Worm (Caenorhabditis elegans) whole organism, L3 larva: ENCODE data around the gene C16C8.10.

Experiments
- ZK546.5 ChIP-seq: sonication (generic microtip); optimal IDR thresholded peaks from 2 replicates; lab custom pipeline; 2017; ENCODE audit warnings: missing biosample characterization, missing genetic modification characterization
- aly-2 ChIP-seq: fragments of 150-350 bp; optimal IDR thresholded peaks from 2 replicates; lab custom pipeline; 2014; ENCODE audit warnings: missing biosample characterization, missing genetic modification characterization
- ceh-28 ChIP-seq: fragments of 150-350 bp; optimal IDR thresholded peaks from 2 replicates; lab custom pipeline; 2014; ENCODE audit warnings: missing biosample characterization, missing genetic modification reagents, missing genetic modification characterization
- ceh-9 ChIP-seq: sonication (generic microtip); optimal IDR thresholded peaks from 2 replicates; lab custom pipeline; 2018; ENCODE audit warnings: missing biosample characterization, missing genetic modification characterization
- daf-12 ChIP-seq: fragments of 150-350 bp; optimal IDR thresholded peaks from 2 replicates; lab custom pipeline; 2014; ENCODE audit warnings: missing biosample characterization, missing genetic modification reagents, missing genetic modification characterization
- egl-5 ChIP-seq: fragments of 150-350 bp; optimal IDR thresholded peaks from 2 replicates; lab custom pipeline; 2017; ENCODE audit warnings: missing biosample characterization, missing genetic modification reagents, missing genetic modification characterization, inconsistent platforms
- elt-1 ChIP-seq: fragments of 150-350 bp; optimal IDR thresholded peaks from 2 replicates; lab custom pipeline; 2014; ENCODE audit warnings: missing biosample characterization, missing genetic modification characterization
- elt-2 ChIP-seq: sonication (generic microtip); optimal IDR thresholded peaks from 2 replicates; lab custom pipeline; 2016; ENCODE audit warnings: missing genetic modification reagents, mild to moderate bottlenecking, missing genetic modification characterization, missing compliant biosample characterization
- eor-1 ChIP-seq, 2 experiments: fragments of 150-350 bp; optimal IDR thresholded peaks; 2 replicates each; lab custom pipeline; 2014 to 2018; ENCODE audit warnings: missing biosample characterization in 2 of 2, missing genetic modification characterization in 2 of 2
- fos-1 ChIP-seq: fragments of 150-350 bp; optimal IDR thresholded peaks from 2 replicates; lab custom pipeline; 2014; ENCODE audit warnings: missing biosample characterization, missing genetic modification characterization
- lin-15B ChIP-seq: fragments of 150-350 bp; optimal IDR thresholded peaks from 2 replicates; lab custom pipeline; 2014; ENCODE audit warnings: missing biosample characterization, missing genetic modification characterization
- lin-39 ChIP-seq: fragments of 150-350 bp; optimal IDR thresholded peaks from 2 replicates; lab custom pipeline; 2018; ENCODE audit warnings: missing biosample characterization, missing genetic modification reagents, missing genetic modification characterization
- nhr-11 ChIP-seq: fragments of 150-350 bp; optimal IDR thresholded peaks from 2 replicates; lab custom pipeline; 2014; ENCODE audit warnings: missing biosample characterization, missing genetic modification characterization
- nhr-237 ChIP-seq: fragments of 150-350 bp; optimal IDR thresholded peaks from 2 replicates; lab custom pipeline; 2014; ENCODE audit warnings: missing biosample characterization, missing genetic modification characterization
- nhr-25 ChIP-seq: sonication (generic microtip); optimal IDR thresholded peaks from 2 replicates; lab custom pipeline; 2017; ENCODE audit warnings: missing biosample characterization, missing genetic modification characterization
- nhr-28 ChIP-seq: fragments of 150-350 bp; optimal IDR thresholded peaks from 2 replicates; lab custom pipeline; 2014; ENCODE audit warnings: missing biosample characterization, missing genetic modification characterization
- nhr-43 ChIP-seq: sonication (generic microtip); optimal IDR thresholded peaks from 2 replicates; lab custom pipeline; 2016; ENCODE audit warnings: mild to moderate bottlenecking, missing genetic modification characterization, missing compliant biosample characterization; ENCODE audit not compliant: poor library complexity, severe bottlenecking
- nhr-76 ChIP-seq: fragments of 150-350 bp; sonication (generic microtip); optimal IDR thresholded peaks from 5 replicates; lab custom pipeline; 2014; ENCODE audit warnings: missing biosample characterization, missing genetic modification characterization
- nhr-77 ChIP-seq: fragments of 150-350 bp; optimal IDR thresholded peaks from 2 replicates; lab custom pipeline; 2014; ENCODE audit warnings: missing biosample characterization, missing genetic modification characterization
- pha-4 ChIP-seq: fragments of 150-350 bp; optimal IDR thresholded peaks from 2 replicates; lab custom pipeline; 2014; ENCODE audit warnings: missing biosample characterization, missing genetic modification reagents, missing genetic modification characterization
- skn-1 ChIP-seq: fragments of 150-350 bp; optimal IDR thresholded peaks from 2 replicates; lab custom pipeline; 2014; ENCODE audit warnings: missing biosample characterization, missing genetic modification characterization
- tbx-2 ChIP-seq: sonication (generic microtip); optimal IDR thresholded peaks from 2 replicates; lab custom pipeline; 2016; ENCODE audit warnings: mild to moderate bottlenecking, missing genetic modification characterization, missing compliant biosample characterization
- unc-39 ChIP-seq: sonication (generic microtip); optimal IDR thresholded peaks from 4 replicates; lab custom pipeline; 2017; ENCODE audit warnings: missing biosample characterization, missing genetic modification characterization
- unc-62 ChIP-seq: fragments of 150-350 bp; sonication (generic microtip); optimal IDR thresholded peaks from 4 replicates; lab custom pipeline; 2014; ENCODE audit warnings: missing biosample characterization, missing genetic modification reagents, missing genetic modification characterization
- ztf-4 ChIP-seq: fragments of 150-350 bp; optimal IDR thresholded peaks from 2 replicates; lab custom pipeline; 2014; ENCODE audit warnings: missing biosample characterization, missing genetic modification characterization

Gene C16C8.10

DNA sequence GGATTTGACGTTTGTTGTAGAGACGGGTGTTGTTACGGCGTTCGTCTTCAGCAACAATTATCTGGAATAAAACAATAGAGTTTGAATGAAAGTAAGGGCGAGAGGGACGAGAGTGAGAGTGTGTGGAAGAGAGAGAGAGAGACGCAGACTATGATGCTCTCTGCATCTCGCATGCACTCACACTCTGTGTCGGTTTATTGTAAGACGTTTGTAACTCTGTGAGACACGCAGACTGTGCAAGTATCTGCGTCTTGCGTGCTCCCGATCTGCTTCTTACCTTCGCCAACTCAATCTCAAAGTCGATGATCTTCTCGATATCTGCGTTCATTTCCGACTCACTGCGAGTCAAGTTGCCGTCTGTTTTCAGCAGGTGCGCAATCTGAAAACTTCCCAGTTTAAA is 41.5 kb downstream of the C16C8.10 start:
- TF ChIP-seq daf-12 (tag; lab: Kevin White, UChicago) (no peak), ztf-4 (no peak), pha-4 (no peak)

DNA sequence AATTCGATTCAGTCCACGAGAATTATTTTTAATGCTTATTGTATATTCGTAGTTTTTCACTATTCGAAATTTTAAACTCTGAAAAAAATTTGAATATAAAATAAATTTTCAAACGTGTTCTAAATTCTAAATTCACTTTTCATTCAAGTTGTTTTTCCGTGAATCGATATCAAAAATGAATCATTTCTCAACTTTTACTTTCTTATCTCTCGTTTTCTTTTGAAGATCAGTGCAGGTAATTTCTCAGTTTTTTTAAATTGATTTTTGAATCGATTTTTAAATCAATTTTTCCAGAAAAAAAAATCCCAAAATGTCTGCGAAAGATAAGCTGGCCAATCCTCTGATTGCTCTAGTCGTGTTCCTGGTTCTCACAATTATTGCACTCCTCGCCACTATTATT is 48.0 kb downstream of the C16C8.10 start, which contains the start of gene nep-6:
Gene nep-6, plus strand, starts transcription at position 301 of the 400 bp plus-strand sequence.
- TF ChIP-seq elt-2 (tag; lab: Kevin White, UChicago) = no peak
- TF ChIP-seq lin-15B (tag; lab: Kevin White, UChicago) = no peak
- TF ChIP-seq ceh-28 = no peak
- TF ChIP-seq ztf-4 = no peak
- no peak for TF ChIP-seq nhr-11
- TF ChIP-seq egl-5 = no peak
- no peak for TF ChIP-seq nhr-43 (tag; lab: Kevin White, UChicago)
- no peak for TF ChIP-seq ceh-9 (tag; lab: Kevin White, UChicago)
- TF ChIP-seq fos-1 (tag; lab: Kevin White, UChicago) = no peak
- TF ChIP-seq nhr-25 (tag; lab: Kevin White, UChicago) = no peak
- TF ChIP-seq unc-62 (GFP tag; lab: Kevin White, UChicago) = no peak
- no peak for TF ChIP-seq nhr-77 (tag; lab: Kevin White, UChicago)
- no peak for TF ChIP-seq nhr-237 (tag; lab: Kevin White, UChicago)
- no peak for TF ChIP-seq aly-2
- TF ChIP-seq elt-1 (tag; lab: Kevin White, UChicago) = no peak

DNA sequence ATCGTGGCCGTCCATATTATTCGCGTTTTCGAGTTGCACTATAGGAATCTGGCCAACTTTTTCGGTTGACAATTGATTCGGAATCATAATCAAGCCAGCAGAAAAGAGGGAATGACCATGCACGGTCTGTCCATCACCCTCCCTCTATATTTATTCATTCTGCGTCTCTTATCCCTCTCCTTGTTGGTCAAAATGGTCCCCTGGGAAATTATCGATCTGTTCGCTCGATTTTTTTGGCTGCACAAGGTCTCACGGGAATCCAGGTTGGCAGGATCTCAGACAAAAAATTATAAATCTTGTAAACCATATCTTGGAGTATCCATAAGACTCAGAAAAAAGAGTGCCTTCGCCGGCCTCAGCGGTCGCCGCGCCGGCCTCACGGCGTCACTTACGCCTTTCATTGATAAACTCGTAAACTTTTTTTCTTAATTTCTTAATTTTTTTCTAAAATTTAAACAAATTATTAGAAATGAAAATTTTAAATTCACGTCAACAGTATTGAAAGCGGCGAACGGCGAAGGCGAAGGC is 50.0 kb downstream of the C16C8.10 start, which contains the start of the genes F18A12.7 and F18A12.2:
Gene F18A12.7, minus strand, starts transcription at position 101 of the 528 bp plus-strand sequence.
Gene F18A12.2, plus strand, starts transcription at position 478 of the 528 bp plus-strand sequence.
- no peak for TF ChIP-seq eor-1 (tag; optimal IDR thresholded peaks at IDR 0.05; lab: Kevin White, UChicago)
- TF ChIP-seq nhr-77 (tag; lab: Kevin White, UChicago) = no peak
- TF ChIP-seq lin-15B (tag; lab: Kevin White, UChicago) = no peak
- no peak for TF ChIP-seq lin-39
- TF ChIP-seq nhr-43 (tag; lab: Kevin White, UChicago) = no peak
- TF ChIP-seq egl-5 = no peak
- no peak for TF ChIP-seq nhr-28
- TF ChIP-seq skn-1 (tag; lab: Kevin White, UChicago) = no peak
- TF ChIP-seq tbx-2 (tag; lab: Kevin White, UChicago) = no peak
- no peak for TF ChIP-seq nhr-76 (tag; lab: Kevin White, UChicago)
- TF ChIP-seq ZK546.5 (tag; lab: Kevin White, UChicago) = no peak
- TF ChIP-seq unc-39 (tag; lab: Kevin White, UChicago) = no peak
